Worm (Caenorhabditis elegans): ENCODE measurements around the gene chil-19.

The chil-19 gene

ce11 chrII:9454304-9454703 is at the start of gene chil-19:
TSS of gene chil-19 (minus strand) at chrII:9454404.
- TF ChIP-seq ceh-39 (tag; optimal IDR thresholded peaks at IDR 0.05) (no peak), snpc-4 (tag; optimal IDR thresholded peaks at IDR 0.05) (no peak), unc-120 (tag; optimal IDR thresholded peaks at IDR 0.05; ENCODE audit: poor library complexity, severe bottlenecking) (no peak), mep-1 (tag; optimal IDR thresholded peaks at IDR 0.05) (no peak), cnd-1 (tag; optimal IDR thresholded peaks at IDR 0.05) (no peak)

- TF ChIP-seq unc-62 (GFP tag; optimal IDR thresholded peaks at IDR 0.05) (no peak), tbx-8 (GFP tag; optimal IDR thresholded peaks at IDR 0.05) (no peak), lin-13 (tag; optimal IDR thresholded peaks at IDR 0.05) (no peak), M03D4.4 (tag; optimal IDR thresholded peaks at IDR 0.05) (no peak), bed-3 (GFP tag; optimal IDR thresholded peaks at IDR 0.05) (no peak), cnd-1 (tag; optimal IDR thresholded peaks at IDR 0.05) (no peak), nhr-12 (tag; optimal IDR thresholded peaks at IDR 0.05) (no peak), lsy-2 (tag; optimal IDR thresholded peaks at IDR 0.05) (no peak), sptf-1 (tag; optimal IDR thresholded peaks at IDR 0.05) (no peak), nhr-76 (tag; optimal IDR thresholded peaks at IDR 0.05) (no peak), nhr-2 (tag; optimal IDR thresholded peaks at IDR 0.05) (no peak), ceh-43 (GFP tag; optimal IDR thresholded peaks at IDR 0.05) (no peak)
These were observed 47.8 kb upstream of the chil-19 start for ce11 chrII:9501955-9502354.

DNA sequence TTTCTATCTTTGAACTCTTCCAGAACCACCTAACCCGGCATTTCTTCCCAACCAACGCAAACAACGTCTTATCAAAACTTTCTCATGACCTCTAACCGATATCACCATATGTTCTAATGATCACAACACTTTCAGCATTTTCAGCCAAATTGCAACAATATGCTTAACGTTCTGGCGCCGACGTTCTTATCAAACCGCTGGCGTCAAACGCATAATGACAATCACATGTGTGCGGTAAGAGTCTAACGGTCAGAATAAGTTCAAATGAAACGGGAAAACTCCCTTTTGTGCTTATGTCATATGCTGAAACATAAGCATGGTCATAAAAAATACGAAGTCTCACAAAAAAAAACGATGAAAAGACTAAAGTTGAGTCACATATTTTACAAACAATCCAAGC is 46.7 kb upstream of the chil-19 start:
- no peak for TF ChIP-seq ham-2 (GFP tag; optimal IDR thresholded peaks at IDR 0.05)
- no peak for TF ChIP-seq bed-3 (GFP tag; optimal IDR thresholded peaks at IDR 0.05)
- TF ChIP-seq lin-32 (GFP tag; optimal IDR thresholded peaks at IDR 0.05) = no peak
- no peak for TF ChIP-seq ceh-43 (GFP tag; optimal IDR thresholded peaks at IDR 0.05)
- TF ChIP-seq flh-1 (GFP tag; optimal IDR thresholded peaks at IDR 0.05) = no peak
- TF ChIP-seq nhr-76 (tag; optimal IDR thresholded peaks at IDR 0.05) = no peak
- TF ChIP-seq drap-1 (GFP tag; optimal IDR thresholded peaks at IDR 0.05) = no peak
- TF ChIP-seq ztf-11 (tag; optimal IDR thresholded peaks at IDR 0.05) = no peak

ce11 chrII:9498589-9498988 is 44.4 kb upstream of the chil-19 start:
- TF ChIP-seq nhr-28 (tag; optimal IDR thresholded peaks at IDR 0.05) (no peak), ces-1 (GFP tag; optimal IDR thresholded peaks at IDR 0.05) (peak; percentile 24)

ce11 chrII:9497309-9497708 is 43.1 kb upstream of the chil-19 start:
- TF ChIP-seq ces-1 (GFP tag; optimal IDR thresholded peaks at IDR 0.05) = peak; percentile 89
- TF ChIP-seq M03D4.4 (tag; optimal IDR thresholded peaks at IDR 0.05) = no peak

- TF ChIP-seq nhr-2 (tag; optimal IDR thresholded peaks at IDR 0.05) (no peak), ceh-43 (GFP tag; optimal IDR thresholded peaks at IDR 0.05) (no peak), ceh-39 (tag; optimal IDR thresholded peaks at IDR 0.05) (no peak), ham-2 (GFP tag; optimal IDR thresholded peaks at IDR 0.05) (no peak), ces-1 (GFP tag; optimal IDR thresholded peaks at IDR 0.05) (no peak), snpc-4 (tag; optimal IDR thresholded peaks at IDR 0.05) (no peak)
These were observed 39.2 kb upstream of the chil-19 start for ce11 chrII:9493242-9494058.

- no peak for TF ChIP-seq sem-2 (GFP tag; optimal IDR thresholded peaks at IDR 0.05)
- TF ChIP-seq bed-3 (GFP tag; optimal IDR thresholded peaks at IDR 0.05) = no peak
- no peak for TF ChIP-seq lin-13 (tag; optimal IDR thresholded peaks at IDR 0.05)
- no peak for TF ChIP-seq elt-3 (tag; optimal IDR thresholded peaks at IDR 0.05)
- TF ChIP-seq mep-1 (tag; optimal IDR thresholded peaks at IDR 0.05) = peak; percentile 6
- peak; percentile 64 for TF ChIP-seq mls-2 (tag; optimal IDR thresholded peaks at IDR 0.05)
- TF ChIP-seq nhr-12 (tag; optimal IDR thresholded peaks at IDR 0.05) = no peak
- no peak for TF ChIP-seq flh-1 (GFP tag; optimal IDR thresholded peaks at IDR 0.05)
- peak; percentile 24 for TF ChIP-seq ceh-43 (GFP tag; optimal IDR thresholded peaks at IDR 0.05)
- TF ChIP-seq ztf-11 (tag; optimal IDR thresholded peaks at IDR 0.05) = no peak
- TF ChIP-seq lsy-2 (tag; optimal IDR thresholded peaks at IDR 0.05) = peak; percentile 9
- peak; percentile 53 for TF ChIP-seq unc-62 (GFP tag; optimal IDR thresholded peaks at IDR 0.05)
- no peak for TF ChIP-seq ceh-83 (GFP tag; optimal IDR thresholded peaks at IDR 0.05)
- TF ChIP-seq tbx-8 (GFP tag; optimal IDR thresholded peaks at IDR 0.05) = no peak
- no peak for TF ChIP-seq nhr-28 (tag; optimal IDR thresholded peaks at IDR 0.05)
- no peak for TF ChIP-seq M03D4.4 (tag; optimal IDR thresholded peaks at IDR 0.05)
- TF ChIP-seq ham-2 (GFP tag; optimal IDR thresholded peaks at IDR 0.05) = no peak
- peak; percentile 29 for TF ChIP-seq unc-120 (tag; optimal IDR thresholded peaks at IDR 0.05; ENCODE audit: poor library complexity, severe bottlenecking)
- peak; percentile 51 for TF ChIP-seq ceh-39 (tag; optimal IDR thresholded peaks at IDR 0.05)
- TF ChIP-seq hlh-1 (tag; optimal IDR thresholded peaks at IDR 0.05) = peak; percentile 35
- TF ChIP-seq ces-1 (GFP tag; optimal IDR thresholded peaks at IDR 0.05) = no peak
- no peak for TF ChIP-seq pha-4 (tag; optimal IDR thresholded peaks at IDR 0.05)
- no peak for TF ChIP-seq lin-32 (GFP tag; optimal IDR thresholded peaks at IDR 0.05)
- no peak for TF ChIP-seq nhr-237 (tag; optimal IDR thresholded peaks at IDR 0.05)
- TF ChIP-seq snpc-4 (tag; optimal IDR thresholded peaks at IDR 0.05) = no peak
- no peak for TF ChIP-seq elt-1 (tag; optimal IDR thresholded peaks at IDR 0.05; ENCODE audit: borderline replicate concordance, insufficient read depth)
- TF ChIP-seq drap-1 (GFP tag; optimal IDR thresholded peaks at IDR 0.05) = no peak
- no peak for TF ChIP-seq nhr-76 (tag; optimal IDR thresholded peaks at IDR 0.05)
- peak; percentile 67 for TF ChIP-seq cnd-1 (tag; optimal IDR thresholded peaks at IDR 0.05)
- TF ChIP-seq blmp-1 (tag; optimal IDR thresholded peaks at IDR 0.05) = no peak
- no peak for TF ChIP-seq nhr-2 (tag; optimal IDR thresholded peaks at IDR 0.05)
- no peak for TF ChIP-seq sptf-1 (tag; optimal IDR thresholded peaks at IDR 0.05)
These were observed 36.8 kb upstream of the chil-19 start for ce11 chrII:9491045-9491444.

Measured in whole organism, mixed stage, embryonic.